Worm (Caenorhabditis elegans) whole organism, late embryonic: ENCODE results near the gene Y75B8A.24.

Source experiments
- ceh-14 ChIP-seq: sonication (generic microtip); optimal IDR thresholded peaks from 2 replicates; lab custom pipeline; 2016; ENCODE audit warnings: missing genotype, missing genetic modification characterization, missing compliant biosample characterization
- ceh-30 ChIP-seq: fragments of 150-350 bp; optimal IDR thresholded peaks from 2 replicates; lab custom pipeline; 2014; ENCODE audit warnings: missing biosample characterization, missing genetic modification characterization
- ceh-45 ChIP-seq: fragments of 200-800 bp; sonication (Bioruptor generic); IDR thresholded peaks from 2 replicates; pipeline ENCODE4 v1.3.6; 2022; ENCODE audit warnings: missing genetic modification reagents, missing genetic modification characterization, missing compliant biosample characterization
- fkh-10 ChIP-seq: fragments of 150-350 bp; optimal IDR thresholded peaks from 2 replicates; lab custom pipeline; 2014; ENCODE audit warnings: missing biosample characterization, missing genetic modification reagents, missing genetic modification characterization
- mec-3 ChIP-seq: sonication (generic microtip); optimal IDR thresholded peaks from 2 replicates; lab custom pipeline; 2016; ENCODE audit warnings: borderline replicate concordance, missing genetic modification characterization, missing compliant biosample characterization
- pax-1 ChIP-seq: fragments of 150-350 bp; optimal IDR thresholded peaks from 2 replicates; lab custom pipeline; 2014; ENCODE audit warnings: missing biosample characterization, missing genetic modification characterization
- pqm-1 ChIP-seq: sonication (generic microtip); optimal IDR thresholded peaks from 2 replicates; lab custom pipeline; 2016; ENCODE audit warnings: missing genetic modification characterization, missing compliant biosample characterization

DNA sequence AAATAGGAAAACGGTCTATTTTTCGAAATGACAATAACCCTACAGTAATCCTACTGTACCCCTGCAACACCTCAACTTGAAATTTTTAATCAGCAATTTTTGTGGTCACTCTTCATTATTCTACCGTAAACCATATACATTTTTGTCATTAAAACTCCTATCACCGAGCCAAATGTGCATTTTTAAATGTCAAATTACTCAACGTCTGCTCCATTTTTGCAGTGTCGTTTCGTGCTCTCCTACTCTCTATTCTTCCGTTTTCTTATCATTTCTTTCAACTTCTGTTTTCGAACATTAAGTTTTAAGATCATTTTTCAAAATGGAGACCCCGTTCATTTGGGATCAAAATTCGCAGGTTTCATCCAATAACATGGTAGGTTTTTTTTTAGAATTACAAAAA lies 33.9 kb upstream of the Y75B8A.24 start, which contains the start of gene pqn-92:
- TF ChIP-seq ceh-45 (GFP tag; lab: Robert Waterston, UW) = no peak
- no peak for TF ChIP-seq ceh-30 (tag; lab: Kevin White, UChicago)
- TF ChIP-seq ceh-14 (tag; lab: Kevin White, UChicago) = no peak
- TF ChIP-seq pqm-1 (tag; lab: Kevin White, UChicago) = no peak
- no peak for TF ChIP-seq mec-3 (tag; lab: Kevin White, UChicago)
- no peak for TF ChIP-seq pax-1
- TF ChIP-seq fkh-10 (GFP tag; lab: Kevin White, UChicago) = no peak
